Worm (Caenorhabditis elegans): ENCODE results near the gene fbxa-37.

The fbxa-37 gene

ce11 chrIII:1293135-1293534 lies 8.3 kb downstream of the fbxa-37 start, which contains the start of gene fbxa-36:
TSS of gene fbxa-36 (minus strand) at chrIII:1293235.
- TF ChIP-seq unc-62 (GFP tag; optimal IDR thresholded peaks at IDR 0.05), result no peak

ce11 chrIII:1295149-1295716 lies 10.4 kb downstream of the fbxa-37 start, which contains the start of gene fbxa-35:
TSS of gene fbxa-35 (plus strand) at chrIII:1295666.
- TF ChIP-seq unc-62 (GFP tag; optimal IDR thresholded peaks at IDR 0.05), result no peak

- no peak for TF ChIP-seq unc-62 (GFP tag; optimal IDR thresholded peaks at IDR 0.05)
Observed at ce11 chrIII:1297604-1298003, 12.8 kb downstream of the fbxa-37 start, which contains the start of gene fbxa-28. TSS of gene fbxa-28 (plus strand) at chrIII:1297904.

ce11 chrIII:1303414-1303813 lies 18.6 kb downstream of the fbxa-37 start, which contains the start of gene fbxa-75:
TSS of gene fbxa-75 (plus strand) at chrIII:1303714.
- TF ChIP-seq unc-62 (GFP tag; optimal IDR thresholded peaks at IDR 0.05), result no peak

- TF ChIP-seq unc-62 (GFP tag; optimal IDR thresholded peaks at IDR 0.05), result no peak
Observed at ce11 chrIII:1307333-1307732, 22.5 kb downstream of the fbxa-37 start.

- no peak for TF ChIP-seq unc-62 (GFP tag; optimal IDR thresholded peaks at IDR 0.05)
Observed at ce11 chrIII:1308209-1308608, 23.4 kb downstream of the fbxa-37 start, which contains the start of gene fbxa-79. TSS of gene fbxa-79 (minus strand) at chrIII:1308294.

- TF ChIP-seq unc-62 (GFP tag; optimal IDR thresholded peaks at IDR 0.05), result no peak
Observed at ce11 chrIII:1308887-1309286, 24.1 kb downstream of the fbxa-37 start, which contains the start of gene Y82E9BL.12. TSS of gene Y82E9BL.12 (plus strand) at chrIII:1309187.

- TF ChIP-seq unc-62 (GFP tag; optimal IDR thresholded peaks at IDR 0.05), result no peak
Observed at ce11 chrIII:1311367-1311766, 26.6 kb downstream of the fbxa-37 start.

ce11 chrIII:1314283-1314682 lies 29.5 kb downstream of the fbxa-37 start:
- no peak for TF ChIP-seq unc-62 (GFP tag; optimal IDR thresholded peaks at IDR 0.05)

ce11 chrIII:1315038-1315437 lies 30.2 kb downstream of the fbxa-37 start, which contains the start of the genes fbxa-80 and fbxa-19:
TSS of gene fbxa-80 (minus strand) at chrIII:1315210.
TSS of gene fbxa-19 (plus strand) at chrIII:1315401.
- no peak for TF ChIP-seq unc-62 (GFP tag; optimal IDR thresholded peaks at IDR 0.05)

- TF ChIP-seq unc-62 (GFP tag; optimal IDR thresholded peaks at IDR 0.05), result no peak
Observed at ce11 chrIII:1321561-1321960, 36.8 kb downstream of the fbxa-37 start, which contains the start of gene fbxa-15. TSS of gene fbxa-15 (minus strand) at chrIII:1321661.

- TF ChIP-seq unc-62 (GFP tag; optimal IDR thresholded peaks at IDR 0.05), result no peak
Observed at ce11 chrIII:1323555-1323954, 38.8 kb downstream of the fbxa-37 start.

ce11 chrIII:1324513-1324912 lies 39.7 kb downstream of the fbxa-37 start, which contains the start of gene fbxa-14:
TSS of gene fbxa-14 (minus strand) at chrIII:1324613.
- no peak for TF ChIP-seq unc-62 (GFP tag; optimal IDR thresholded peaks at IDR 0.05)

- no peak for TF ChIP-seq unc-62 (GFP tag; optimal IDR thresholded peaks at IDR 0.05)
Observed at ce11 chrIII:1326490-1326889, 41.7 kb downstream of the fbxa-37 start, which contains the start of gene Y82E9BL.18. TSS of gene Y82E9BL.18 (plus strand) at chrIII:1326790.

- no peak for TF ChIP-seq unc-62 (GFP tag; optimal IDR thresholded peaks at IDR 0.05)
Observed at ce11 chrIII:1331894-1332293, 47.1 kb downstream of the fbxa-37 start, which contains the start of gene Y82E9BL.19. TSS of gene Y82E9BL.19 (plus strand) at chrIII:1332016.

Measured in whole organism, dauer.